Worm (Caenorhabditis elegans) whole organism, late embryonic: ENCODE results near the gene F36D3.8.

Experiments
- C08G9.2 ChIP-seq: sonication (generic microtip); optimal IDR thresholded peaks from 2 replicates; lab custom pipeline; 2016; ENCODE audit warnings: mild to moderate bottlenecking, missing genetic modification characterization, moderate library complexity, missing compliant biosample characterization
- F13H6.1 ChIP-seq: sonication (generic microtip); optimal IDR thresholded peaks from 2 replicates; lab custom pipeline; 2016; ENCODE audit warnings: missing genetic modification characterization, missing compliant biosample characterization
- K02D7.2 ChIP-seq: sonication (generic microtip); optimal IDR thresholded peaks from 2 replicates; lab custom pipeline; 2017; ENCODE audit warnings: mild to moderate bottlenecking, missing genetic modification characterization, missing compliant biosample characterization
- K09A11.1 ChIP-seq: sonication (generic microtip); optimal IDR thresholded peaks from 2 replicates; lab custom pipeline; 2017; ENCODE audit warnings: antibody characterized with exemption, mild to moderate bottlenecking, missing genetic modification characterization, missing compliant biosample characterization; ENCODE audit not compliant: insufficient read depth
- T23F11.4 ChIP-seq: fragments of 200-800 bp; sonication (Bioruptor generic); optimal IDR thresholded peaks from 2 replicates; lab custom pipeline; 2018; ENCODE audit warnings: mild to moderate bottlenecking, missing genetic modification characterization, missing compliant biosample characterization
- ahr-1 ChIP-seq: sonication (generic microtip); optimal IDR thresholded peaks from 2 replicates; lab custom pipeline; 2016; ENCODE audit warnings: missing genetic modification characterization, missing compliant biosample characterization
- ama-1 ChIP-seq: fragments of 150-350 bp; optimal IDR thresholded peaks from 2 replicates; lab custom pipeline; 2014
- ceh-14 ChIP-seq: sonication (generic microtip); optimal IDR thresholded peaks from 2 replicates; lab custom pipeline; 2016; ENCODE audit warnings: missing genotype, missing genetic modification characterization, missing compliant biosample characterization
- ceh-19 ChIP-seq: fragments of 200-800 bp; sonication (Bioruptor generic); optimal IDR thresholded peaks from 2 replicates; lab custom pipeline; 2018; ENCODE audit warnings: mild to moderate bottlenecking, missing genetic modification characterization, missing compliant biosample characterization
- ceh-2 ChIP-seq: sonication (generic microtip); optimal IDR thresholded peaks from 2 replicates; lab custom pipeline; 2016; ENCODE audit warnings: missing genotype, missing genetic modification characterization, missing compliant biosample characterization
- ceh-31 ChIP-seq: sonication (generic microtip); optimal IDR thresholded peaks from 2 replicates; lab custom pipeline; 2016; ENCODE audit warnings: missing genetic modification characterization, missing compliant biosample characterization
- ceh-34 ChIP-seq: sonication (generic microtip); optimal IDR thresholded peaks from 2 replicates; lab custom pipeline; 2016; ENCODE audit warnings: mild to moderate bottlenecking, missing genetic modification characterization, missing compliant biosample characterization
- ceh-6 ChIP-seq: fragments of 200-800 bp; sonication (Bioruptor generic); optimal IDR thresholded peaks from 2 replicates; lab custom pipeline; 2018; ENCODE audit warnings: mild to moderate bottlenecking, missing genetic modification characterization, missing compliant biosample characterization
- elt-2 ChIP-seq: sonication (generic microtip); optimal IDR thresholded peaks from 2 replicates; lab custom pipeline; 2016; ENCODE audit warnings: missing genetic modification reagents, missing genetic modification characterization, missing compliant biosample characterization
- elt-4 ChIP-seq: sonication (generic microtip); optimal IDR thresholded peaks from 2 replicates; lab custom pipeline; 2016; ENCODE audit warnings: missing genetic modification characterization, missing compliant biosample characterization
- ets-4 ChIP-seq: sonication (generic microtip); optimal IDR thresholded peaks from 2 replicates; lab custom pipeline; 2016; ENCODE audit warnings: missing genetic modification characterization, missing compliant biosample characterization
- eyg-1 ChIP-seq: sonication (generic microtip); optimal IDR thresholded peaks from 2 replicates; lab custom pipeline; 2016; ENCODE audit warnings: missing genotype, missing genetic modification characterization, missing compliant biosample characterization
- fkh-10 ChIP-seq: fragments of 150-350 bp; optimal IDR thresholded peaks from 2 replicates; lab custom pipeline; 2014; ENCODE audit warnings: missing biosample characterization, missing genetic modification reagents, missing genetic modification characterization
- fkh-6 ChIP-seq: sonication (generic microtip); optimal IDR thresholded peaks from 2 replicates; lab custom pipeline; 2016; ENCODE audit warnings: missing genetic modification characterization, missing compliant biosample characterization
- gmeb-2 ChIP-seq: sonication (generic microtip); optimal IDR thresholded peaks from 2 replicates; lab custom pipeline; 2016; ENCODE audit warnings: missing genetic modification characterization, inconsistent platforms, missing compliant biosample characterization
- hlh-13 ChIP-seq: fragments of 200-800 bp; sonication (Bioruptor generic); optimal IDR thresholded peaks from 2 replicates; lab custom pipeline; 2018; ENCODE audit warnings: mild to moderate bottlenecking, missing genetic modification characterization, missing compliant biosample characterization
- hlh-15 ChIP-seq: sonication (generic microtip); optimal IDR thresholded peaks from 2 replicates; lab custom pipeline; 2016; ENCODE audit warnings: missing genetic modification characterization, missing compliant biosample characterization
- hlh-8 ChIP-seq: sonication (generic microtip); optimal IDR thresholded peaks from 2 replicates; lab custom pipeline; 2016; ENCODE audit warnings: missing genotype, missing genetic modification characterization, missing compliant biosample characterization
- madf-2 ChIP-seq: sonication (generic microtip); optimal IDR thresholded peaks from 2 replicates; lab custom pipeline; 2017; ENCODE audit warnings: missing genetic modification characterization, missing compliant biosample characterization
- nfya-1 ChIP-seq: sonication (generic microtip); optimal IDR thresholded peaks from 2 replicates; lab custom pipeline; 2017; ENCODE audit warnings: missing genetic modification characterization, mild to moderate bottlenecking, missing compliant biosample characterization, antibody characterized with exemption, moderate library complexity
- nhr-232 ChIP-seq: sonication (generic microtip); optimal IDR thresholded peaks from 2 replicates; lab custom pipeline; 2016; ENCODE audit warnings: missing genetic modification characterization, missing compliant biosample characterization
- pag-3 ChIP-seq: sonication (generic microtip); optimal IDR thresholded peaks from 2 replicates; lab custom pipeline; 2016; ENCODE audit warnings: missing compliant biosample characterization, missing genetic modification characterization, borderline replicate concordance
- pat-9 ChIP-seq: fragments of 200-800 bp; sonication (Bioruptor generic); optimal IDR thresholded peaks from 2 replicates; lab custom pipeline; 2018; ENCODE audit warnings: mild to moderate bottlenecking, missing genetic modification characterization, moderate library complexity, missing compliant biosample characterization
- pqm-1 ChIP-seq: sonication (generic microtip); optimal IDR thresholded peaks from 2 replicates; lab custom pipeline; 2016; ENCODE audit warnings: missing genetic modification characterization, missing compliant biosample characterization
- pros-1 ChIP-seq: fragments of 150-350 bp; optimal IDR thresholded peaks from 2 replicates; lab custom pipeline; 2014; ENCODE audit warnings: missing biosample characterization, missing genetic modification reagents, missing genetic modification characterization
- rnt-1 ChIP-seq: sonication (generic microtip); optimal IDR thresholded peaks from 2 replicates; lab custom pipeline; 2016; ENCODE audit warnings: missing genetic modification characterization, missing compliant biosample characterization
- sdc-2 ChIP-seq: sonication (generic microtip); optimal IDR thresholded peaks from 2 replicates; lab custom pipeline; 2016; ENCODE audit warnings: missing genotype, missing genetic modification characterization, missing compliant biosample characterization
- sox-2 ChIP-seq: fragments of 200-800 bp; sonication (Bioruptor generic); IDR thresholded peaks from 2 replicates; pipeline ENCODE4 v1.3.6; 2022; ENCODE audit warnings: missing genetic modification reagents, missing genetic modification characterization, missing compliant biosample characterization
- tbx-2 ChIP-seq: sonication (generic microtip); optimal IDR thresholded peaks from 2 replicates; lab custom pipeline; 2016; ENCODE audit warnings: missing genetic modification characterization, missing compliant biosample characterization
- tbx-7 ChIP-seq: sonication (generic microtip); optimal IDR thresholded peaks from 2 replicates; lab custom pipeline; 2016; ENCODE audit warnings: missing genotype, missing genetic modification characterization, missing compliant biosample characterization
- ttx-3 ChIP-seq: sonication (generic microtip); optimal IDR thresholded peaks from 2 replicates; lab custom pipeline; 2016; ENCODE audit warnings: missing genetic modification reagents, missing genetic modification characterization, missing compliant biosample characterization
- unc-3 ChIP-seq, 2 experiments: fragments of 200-800 bp in 1 of 2; sonication (Bioruptor generic) in 1 of 2; sonication (generic microtip) in 1 of 2; conservative IDR thresholded peaks in 1 of 2; optimal IDR thresholded peaks in 1 of 2; 2 replicates each; pipeline versions ENCODE4 v1.3.6 to Lab custom; 2016 to 2022; ENCODE audit warnings: missing compliant biosample characterization in 2 of 2, missing genetic modification characterization in 2 of 2, missing genetic modification reagents in 1 of 2
- unc-42 ChIP-seq: sonication (generic microtip); optimal IDR thresholded peaks from 2 replicates; lab custom pipeline; 2016; ENCODE audit warnings: missing genotype, missing genetic modification characterization, missing compliant biosample characterization
- zip-5 ChIP-seq: sonication (generic microtip); optimal IDR thresholded peaks from 2 replicates; lab custom pipeline; 2016; ENCODE audit warnings: missing genetic modification characterization, missing compliant biosample characterization
- ztf-16 ChIP-seq: sonication (generic microtip); optimal IDR thresholded peaks from 2 replicates; lab custom pipeline; 2017; ENCODE audit warnings: missing genetic modification characterization, missing compliant biosample characterization

Gene F36D3.8

ce11 chrV:16537908-16538446 lies 11.0 kb downstream of the F36D3.8 start, which contains the start of gene Y32B12B.2 (continued):
- TF ChIP-seq C08G9.2 (tag; lab: Kevin White, UChicago) (peak; percentile 31), pat-9 (no peak), tbx-7 (tag; lab: Kevin White, UChicago) (peak; percentile 7), ztf-16 (tag; lab: Kevin White, UChicago) (no peak), elt-2 (tag; lab: Kevin White, UChicago) (no peak), elt-4 (tag; lab: Kevin White, UChicago) (no peak)

ce11 chrV:16539666-16540065 lies 12.7 kb downstream of the F36D3.8 start:
- TF ChIP-seq nfya-1 (tag; lab: Kevin White, UChicago) (peak; percentile 83), K02D7.2 (tag; lab: Kevin White, UChicago) (no peak)

ce11 chrV:16540657-16541056 lies 13.7 kb downstream of the F36D3.8 start:
- TF ChIP-seq nfya-1 (tag; lab: Kevin White, UChicago), result peak; percentile 77
- TF ChIP-seq hlh-13 (GFP tag; lab: Kevin White, UChicago), result no peak

- TF ChIP-seq elt-4 (tag; lab: Kevin White, UChicago) (no peak), fkh-6 (tag; lab: Kevin White, UChicago) (no peak), rnt-1 (tag; lab: Kevin White, UChicago) (no peak), pros-1 (tag; lab: Kevin White, UChicago) (no peak), sox-2 (GFP tag; lab: Robert Waterston, UW) (no peak), ceh-34 (tag; lab: Kevin White, UChicago) (no peak), zip-5 (tag; lab: Kevin White, UChicago) (no peak), eyg-1 (tag; lab: Kevin White, UChicago) (no peak), K09A11.1 (tag; lab: Kevin White, UChicago) (no peak), ets-4 (tag; lab: Kevin White, UChicago) (no peak), sdc-2 (tag; lab: Kevin White, UChicago) (no peak), nfya-1 (tag; lab: Kevin White, UChicago) (no peak), ttx-3 (tag; lab: Kevin White, UChicago) (no peak), ceh-14 (tag; lab: Kevin White, UChicago) (no peak), madf-2 (tag; lab: Kevin White, UChicago) (no peak), F13H6.1 (tag; lab: Kevin White, UChicago) (no peak), ceh-2 (tag; lab: Kevin White, UChicago) (no peak), C08G9.2 (tag; lab: Kevin White, UChicago) (no peak)
- TF ChIP-seq, all 69 proteins: peak for 0
Observed at ce11 chrV:16550680-16551079, 23.7 kb downstream of the F36D3.8 start, which contains the start of gene srbc-65. TSS of gene srbc-65 (plus strand) at chrV:16550980.

- peak; percentile 91 for TF ChIP-seq hlh-8 (tag; lab: Kevin White, UChicago)
- peak; percentile 92 for TF ChIP-seq elt-4 (tag; lab: Kevin White, UChicago)
- TF ChIP-seq ttx-3 (tag; lab: Kevin White, UChicago), result peak; percentile 38
- TF ChIP-seq hlh-15 (tag; lab: Kevin White, UChicago), result peak; percentile 29
- no peak for TF ChIP-seq elt-2 (tag; lab: Kevin White, UChicago)
- TF ChIP-seq unc-3 (GFP tag; conservative IDR thresholded peaks at IDR 0.05; lab: Robert Waterston, UW), result peak; percentile 44; the same call in 1 of the 2 replicates
- TF ChIP-seq unc-3 (tag; optimal IDR thresholded peaks at IDR 0.05; lab: Kevin White, UChicago), result peak; percentile 76
- TF ChIP-seq ceh-31 (tag; lab: Kevin White, UChicago), result peak; percentile 98
- peak; percentile 81 for TF ChIP-seq pqm-1 (tag; lab: Kevin White, UChicago)
- TF ChIP-seq sdc-2 (tag; lab: Kevin White, UChicago), result peak; percentile 69
- peak; percentile 94 for TF ChIP-seq rnt-1 (tag; lab: Kevin White, UChicago)
- TF ChIP-seq ets-4 (tag; lab: Kevin White, UChicago), result peak; percentile 82
- peak; percentile 98 for TF ChIP-seq tbx-2 (tag; lab: Kevin White, UChicago)
- TF ChIP-seq fkh-6 (tag; lab: Kevin White, UChicago), result peak; percentile 85
- TF ChIP-seq madf-2 (tag; lab: Kevin White, UChicago), result peak; percentile 3
- TF ChIP-seq ahr-1, result peak; percentile 76
- TF ChIP-seq T23F11.4 (GFP tag; lab: Kevin White, UChicago), result no peak
- TF ChIP-seq unc-42, result peak; percentile 55
- TF ChIP-seq ama-1 (lab: Kevin White, UChicago), result no peak
- TF ChIP-seq gmeb-2, result peak; percentile 38
- no peak for TF ChIP-seq nhr-232
- peak; percentile 94 for TF ChIP-seq zip-5 (tag; lab: Kevin White, UChicago)
- peak; percentile 18 for TF ChIP-seq ceh-6 (GFP tag; lab: Kevin White, UChicago)
- TF ChIP-seq ceh-19 (GFP tag; lab: Kevin White, UChicago), result peak; percentile 75
- peak; percentile 99 for TF ChIP-seq tbx-7 (tag; lab: Kevin White, UChicago)
- peak; percentile 70 for TF ChIP-seq pag-3 (tag; lab: Kevin White, UChicago)
- no peak for TF ChIP-seq fkh-10 (GFP tag; lab: Kevin White, UChicago)
- TF ChIP-seq ceh-34 (tag; lab: Kevin White, UChicago), result peak; percentile 70
- TF ChIP-seq nfya-1 (tag; lab: Kevin White, UChicago), result no peak
Observed at ce11 chrV:16552929-16553328, 26.0 kb downstream of the F36D3.8 start, which contains the start of gene Y32B12B.4. TSS of gene Y32B12B.4 (plus strand) at chrV:16553327.
